Worm (Caenorhabditis elegans): ENCODE results near the gene Y39A3CL.7.

Y39A3CL.7 gene

DNA sequence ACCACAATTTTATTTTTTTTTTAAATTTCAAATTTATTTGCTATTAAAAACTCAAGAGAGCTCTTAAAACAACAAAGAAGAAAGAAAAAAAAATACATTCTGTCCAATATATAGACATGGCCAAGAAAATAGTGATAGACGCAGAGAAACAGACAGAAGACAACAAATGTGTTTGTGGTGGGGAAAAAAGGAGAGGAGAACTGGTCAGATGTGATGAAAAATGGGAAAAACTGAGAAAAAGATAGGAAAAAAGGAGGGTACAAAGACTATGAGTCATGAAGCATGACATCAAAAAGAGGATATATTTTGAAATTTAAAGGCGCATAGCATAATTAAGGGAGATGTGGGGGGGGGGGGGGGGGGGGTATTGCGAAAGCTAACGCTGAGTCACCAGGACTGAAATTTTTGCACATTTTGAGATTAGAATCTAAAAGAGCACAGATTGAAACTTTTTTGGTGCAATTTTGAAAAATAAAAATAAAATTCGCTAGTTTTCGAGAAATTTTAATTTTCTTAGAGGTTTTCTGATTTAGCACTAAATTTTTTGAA, 5.6 kb upstream of the Y39A3CL.7 start:
- TF ChIP-seq snpc-4 (tag; optimal IDR thresholded peaks at IDR 0.05) (peak; percentile 41), pha-4 (tag; optimal IDR thresholded peaks at IDR 0.05) (peak; percentile 52), nhr-12 (tag; optimal IDR thresholded peaks at IDR 0.05) (no peak), lin-15B (tag; optimal IDR thresholded peaks at IDR 0.05) (peak; percentile 19), lin-39 (tag; optimal IDR thresholded peaks at IDR 0.05) (peak; percentile 35), nhr-76 (tag; optimal IDR thresholded peaks at IDR 0.05) (no peak), nhr-11 (tag; optimal IDR thresholded peaks at IDR 0.05) (no peak), nhr-67 (tag; optimal IDR thresholded peaks at IDR 0.05) (no peak), elt-1 (tag; optimal IDR thresholded peaks at IDR 0.05) (peak; percentile 22), ceh-28 (tag; optimal IDR thresholded peaks at IDR 0.05) (no peak), skn-1 (tag; optimal IDR thresholded peaks at IDR 0.05) (no peak), hmg-11 (tag; optimal IDR thresholded peaks at IDR 0.05) (peak; percentile 65), nhr-237 (tag; optimal IDR thresholded peaks at IDR 0.05) (no peak), zag-1 (tag; optimal IDR thresholded peaks at IDR 0.05) (no peak), nfya-1 (tag; optimal IDR thresholded peaks at IDR 0.05; ENCODE audit: insufficient read depth) (peak; percentile 60)

DNA sequence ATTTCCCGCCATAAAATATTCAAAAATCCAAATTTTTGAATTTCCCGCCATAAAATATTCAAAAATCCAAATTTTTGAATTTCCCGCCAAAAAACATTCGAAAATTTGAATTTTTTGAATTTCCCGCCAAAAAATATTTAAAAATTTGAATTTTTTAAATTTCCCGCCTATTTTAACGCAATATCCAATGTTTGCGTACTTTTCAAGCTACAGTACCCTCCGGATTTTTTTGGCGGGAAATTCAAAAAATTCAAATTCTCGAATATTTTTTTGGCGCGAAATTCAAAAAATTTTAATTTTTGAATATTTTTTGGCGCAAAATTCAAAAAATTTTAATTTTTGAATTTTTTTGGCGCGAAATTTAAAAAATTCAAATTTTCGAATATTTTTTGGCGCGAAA, 6.4 kb downstream of the Y39A3CL.7 start:
- TF ChIP-seq nhr-12 (tag; optimal IDR thresholded peaks at IDR 0.05) = no peak
- TF ChIP-seq nhr-23 (tag; optimal IDR thresholded peaks at IDR 0.05) = no peak
- no peak for TF ChIP-seq tbx-2 (tag; optimal IDR thresholded peaks at IDR 0.05)
- TF ChIP-seq jun-1 (tag; optimal IDR thresholded peaks at IDR 0.05) = no peak
- TF ChIP-seq fkh-10 (GFP tag; optimal IDR thresholded peaks at IDR 0.05) = no peak
- TF ChIP-seq skn-1 (tag; optimal IDR thresholded peaks at IDR 0.05) = no peak
- no peak for TF ChIP-seq lsy-12 (tag; optimal IDR thresholded peaks at IDR 0.05)
- no peak for TF ChIP-seq ZK546.5 (tag; optimal IDR thresholded peaks at IDR 0.05)
- TF ChIP-seq unc-62 (GFP tag; optimal IDR thresholded peaks at IDR 0.05) = no peak
- no peak for TF ChIP-seq nhr-43 (tag; optimal IDR thresholded peaks at IDR 0.05; ENCODE audit: poor library complexity, severe bottlenecking)
- TF ChIP-seq sea-2 (GFP tag; optimal IDR thresholded peaks at IDR 0.05) = no peak
- no peak for TF ChIP-seq ztf-11 (tag; optimal IDR thresholded peaks at IDR 0.05)
- no peak for TF ChIP-seq elt-2 (tag; optimal IDR thresholded peaks at IDR 0.05)
- TF ChIP-seq ceh-16 (tag; optimal IDR thresholded peaks at IDR 0.05) = no peak
- no peak for TF ChIP-seq nhr-76 (tag; optimal IDR thresholded peaks at IDR 0.05)
- no peak for TF ChIP-seq ceh-82 (tag; optimal IDR thresholded peaks at IDR 0.05)

DNA sequence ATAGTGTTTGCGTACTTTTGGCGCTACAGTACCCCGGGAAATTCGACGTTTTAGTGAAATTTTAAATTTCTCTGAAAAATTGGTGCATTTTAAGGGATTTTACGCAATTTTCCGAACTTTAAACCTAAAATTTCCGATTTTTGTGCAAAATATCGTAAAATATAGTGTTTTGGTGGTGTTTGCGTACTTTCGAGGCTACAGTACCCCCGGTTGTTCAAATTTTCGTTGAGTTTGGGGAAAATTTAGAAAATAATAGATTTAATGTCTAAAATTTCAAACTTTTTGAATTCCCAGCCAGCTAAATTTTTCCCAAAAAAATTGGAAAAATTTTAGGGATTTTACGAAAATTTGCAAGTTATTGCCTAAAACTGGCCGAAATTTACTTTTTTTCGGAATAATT, 7.7 kb downstream of the Y39A3CL.7 start:
- TF ChIP-seq ceh-9 (tag; optimal IDR thresholded peaks at IDR 0.05) = no peak
- no peak for TF ChIP-seq lsy-12 (tag; optimal IDR thresholded peaks at IDR 0.05)
- TF ChIP-seq nhr-67 (tag; optimal IDR thresholded peaks at IDR 0.05) = no peak
- TF ChIP-seq ZK546.5 (tag; optimal IDR thresholded peaks at IDR 0.05) = no peak
- TF ChIP-seq ztf-11 (tag; optimal IDR thresholded peaks at IDR 0.05) = no peak
- no peak for TF ChIP-seq eor-1 (tag; optimal IDR thresholded peaks at IDR 0.05)
- no peak for TF ChIP-seq elt-1 (tag; optimal IDR thresholded peaks at IDR 0.05)
- TF ChIP-seq tbx-2 (tag; optimal IDR thresholded peaks at IDR 0.05) = no peak
- TF ChIP-seq hmg-11 (tag; optimal IDR thresholded peaks at IDR 0.05) = no peak
- TF ChIP-seq ztf-4 (tag; optimal IDR thresholded peaks at IDR 0.05) = no peak
- no peak for TF ChIP-seq daf-12 (tag; optimal IDR thresholded peaks at IDR 0.05)
- no peak for TF ChIP-seq egl-5 (tag; optimal IDR thresholded peaks at IDR 0.05)

DNA sequence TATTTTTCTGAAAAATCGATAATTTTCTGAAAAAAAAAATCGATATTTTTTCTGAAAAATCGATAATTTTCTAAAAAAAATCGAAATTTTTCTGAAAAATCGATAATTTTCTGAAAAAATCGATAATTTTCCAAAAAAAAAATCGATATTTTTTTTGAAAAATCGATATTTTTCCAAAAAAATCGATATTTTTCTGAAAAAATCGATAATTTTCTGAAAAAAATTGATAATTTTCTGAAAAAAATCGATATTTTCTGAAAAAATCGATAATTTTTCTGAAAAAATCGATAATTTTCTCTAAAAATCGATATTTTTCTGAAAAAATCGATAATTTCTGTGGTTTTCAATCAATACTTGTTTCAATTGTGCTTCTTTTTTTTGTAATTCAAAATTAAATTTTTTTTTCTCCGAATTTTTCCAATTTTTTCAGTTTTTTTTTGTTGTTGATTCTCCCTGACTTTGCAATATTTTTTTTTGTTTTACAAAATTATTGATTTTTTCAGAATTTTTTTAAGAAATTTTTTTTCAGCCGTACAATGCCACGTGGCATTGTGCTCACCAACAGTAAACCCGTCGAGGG, 9.4 kb downstream of the Y39A3CL.7 start, which contains the start of gene rexd-1:
Gene rexd-1, plus strand, starts transcription at position 530 of the 580 bp plus-strand sequence.
- TF ChIP-seq pqm-1 (tag; optimal IDR thresholded peaks at IDR 0.05) (peak; percentile 4), lin-15B (tag; optimal IDR thresholded peaks at IDR 0.05) (no peak), ceh-28 (tag; optimal IDR thresholded peaks at IDR 0.05) (peak; percentile 98), sea-2 (GFP tag; optimal IDR thresholded peaks at IDR 0.05) (no peak), nhr-25 (tag; optimal IDR thresholded peaks at IDR 0.05) (no peak)
